Worm (Caenorhabditis elegans) whole organism, L4 larva: ENCODE data around the gene C06E1.9.
A peak's percentile ranks its signal among the peaks of the same experiment; 100 is the strongest.

Source experiments
- D1046.2 ChIP-seq: fragments of 200-800 bp; sonication (Bioruptor generic); IDR thresholded peaks from 2 replicates; pipeline ENCODE4 v1.3.6; 2022; ENCODE audit warnings: missing genetic modification characterization, missing compliant biosample characterization
- F37D6.2 ChIP-seq: sonication (generic microtip); optimal IDR thresholded peaks from 2 replicates; lab custom pipeline; 2016; ENCODE audit warnings: mild to moderate bottlenecking, missing genetic modification characterization, missing compliant biosample characterization
- F44E2.7 ChIP-seq: fragments of 200-800 bp; sonication (Bioruptor generic); IDR thresholded peaks from 2 replicates; pipeline ENCODE4 v2.1.2; 2022; ENCODE audit warnings: missing genetic modification characterization, missing compliant biosample characterization
- F49E8.2 ChIP-seq: sonication (generic microtip); optimal IDR thresholded peaks from 2 replicates; lab custom pipeline; 2016; ENCODE audit warnings: missing compliant biosample characterization, mild to moderate bottlenecking, missing genetic modification characterization, borderline replicate concordance
- T20F7.1 ChIP-seq: fragments of 200-800 bp; sonication (Bioruptor generic); optimal IDR thresholded peaks from 2 replicates; lab custom pipeline; 2018; ENCODE audit warnings: mild to moderate bottlenecking, missing genetic modification characterization, missing compliant biosample characterization
- Y5F2A.4 ChIP-seq: fragments of 200-800 bp; sonication (Bioruptor generic); optimal IDR thresholded peaks from 2 replicates; lab custom pipeline; 2018; ENCODE audit warnings: mild to moderate bottlenecking, missing genetic modification characterization, missing compliant biosample characterization
- ZK337.2 ChIP-seq: fragments of 200-800 bp; sonication (Bioruptor generic); IDR thresholded peaks from 2 replicates; pipeline ENCODE4 v1.3.6; 2022; ENCODE audit warnings: missing genetic modification reagents, missing genetic modification characterization, missing compliant biosample characterization
- ama-1 ChIP-seq: fragments of 150-350 bp; optimal IDR thresholded peaks from 2 replicates; lab custom pipeline; 2014; ENCODE audit warnings: inconsistent platforms, mixed read lengths
- arid-1 ChIP-seq: fragments of 200-800 bp; sonication (Bioruptor generic); conservative IDR thresholded peaks from 2 replicates; pipeline ENCODE4 v1.3.6; 2022; ENCODE audit warnings: missing genetic modification reagents, missing genetic modification characterization, missing compliant biosample characterization
- attf-4 ChIP-seq: sonication (generic microtip); optimal IDR thresholded peaks from 3 replicates; lab custom pipeline; 2017; ENCODE audit warnings: missing biosample characterization, missing genetic modification characterization
- daf-19 ChIP-seq: fragments of 200-800 bp; sonication (Bioruptor generic); conservative IDR thresholded peaks from 2 replicates; pipeline ENCODE4 v1.3.6; 2022; ENCODE audit warnings: missing genetic modification characterization, missing compliant biosample characterization
- dmd-6 ChIP-seq: fragments of 200-800 bp; sonication (Bioruptor generic); IDR thresholded peaks from 2 replicates; pipeline ENCODE4 v1.3.6; 2022; ENCODE audit warnings: missing genetic modification reagents, missing genetic modification characterization, missing compliant biosample characterization
- dpl-1 ChIP-seq: fragments of 150-350 bp; optimal IDR thresholded peaks from 2 replicates; lab custom pipeline; 2014; ENCODE audit warnings: missing biosample characterization, missing genetic modification reagents, missing genetic modification characterization
- duxl-1 ChIP-seq: sonication (generic microtip); optimal IDR thresholded peaks from 2 replicates; lab custom pipeline; 2016; ENCODE audit warnings: mild to moderate bottlenecking, missing genetic modification characterization, moderate library complexity, missing compliant biosample characterization; ENCODE audit not compliant: poor library complexity
- dve-1 ChIP-seq: sonication (generic microtip); optimal IDR thresholded peaks from 2 replicates; lab custom pipeline; 2017; ENCODE audit warnings: antibody characterized with exemption, mild to moderate bottlenecking, missing genetic modification characterization, missing compliant biosample characterization; ENCODE audit not compliant: insufficient read depth
- egl-27 ChIP-seq: sonication (generic microtip); optimal IDR thresholded peaks from 3 replicates; lab custom pipeline; 2017; ENCODE audit warnings: missing biosample characterization, missing genetic modification reagents, missing genetic modification characterization
- fkh-10 ChIP-seq: fragments of 150-350 bp; optimal IDR thresholded peaks from 2 replicates; lab custom pipeline; 2014; ENCODE audit warnings: missing biosample characterization, missing genetic modification reagents, missing genetic modification characterization
- gei-8 ChIP-seq: fragments of 200-800 bp; sonication (Bioruptor generic); optimal IDR thresholded peaks from 2 replicates; lab custom pipeline; 2018; ENCODE audit warnings: mild to moderate bottlenecking, missing genetic modification characterization, missing compliant biosample characterization
- hif-1 ChIP-seq, 2 experiments: sonication (generic microtip); optimal IDR thresholded peaks; 2 replicates each; lab custom pipeline; 2016 to 2017; ENCODE audit warnings: missing compliant biosample characterization in 2 of 2, missing genetic modification characterization in 2 of 2, missing genetic modification reagents in 2 of 2, missing genotype in 2 of 2, mild to moderate bottlenecking in 1 of 2
- hlh-11 ChIP-seq: fragments of 200-800 bp; sonication (Bioruptor generic); optimal IDR thresholded peaks from 2 replicates; lab custom pipeline; 2018; ENCODE audit warnings: mild to moderate bottlenecking, missing genetic modification characterization, missing compliant biosample characterization
- hlh-30 ChIP-seq: sonication (generic microtip); optimal IDR thresholded peaks from 2 replicates; lab custom pipeline; 2017; ENCODE audit warnings: antibody characterized with exemption, mild to moderate bottlenecking, missing genetic modification characterization, missing compliant biosample characterization; ENCODE audit not compliant: insufficient read depth
- lim-7 ChIP-seq: fragments of 200-800 bp; sonication (Bioruptor generic); IDR thresholded peaks from 2 replicates; pipeline ENCODE4 v1.3.6; 2022; ENCODE audit warnings: missing genetic modification characterization, missing compliant biosample characterization
- lin-1 ChIP-seq: fragments of 200-800 bp; sonication (Bioruptor generic); IDR thresholded peaks from 2 replicates; pipeline ENCODE4 v1.3.6; 2022; ENCODE audit warnings: missing genetic modification reagents, missing genetic modification characterization, missing compliant biosample characterization
- lin-15B ChIP-seq: fragments of 150-350 bp; sonication (generic microtip); optimal IDR thresholded peaks from 3 replicates; lab custom pipeline; 2014; ENCODE audit warnings: missing biosample characterization, missing genetic modification characterization
- lin-38 ChIP-seq: fragments of 200-800 bp; sonication (Bioruptor generic); IDR thresholded peaks from 2 replicates; pipeline ENCODE4 v1.3.6; 2022; ENCODE audit warnings: missing genetic modification reagents, missing genetic modification characterization, missing compliant biosample characterization
- lin-39 ChIP-seq: fragments of 150-350 bp; optimal IDR thresholded peaks from 2 replicates; lab custom pipeline; 2014; ENCODE audit warnings: missing biosample characterization, missing genetic modification reagents, missing genetic modification characterization
- lsy-2 ChIP-seq, 2 experiments: fragments of 150-350 bp in 1 of 2; sonication (generic microtip) in 1 of 2; optimal IDR thresholded peaks; 2 replicates each; lab custom pipeline; 2014 to 2017; ENCODE audit warnings: missing biosample characterization in 2 of 2, missing genetic modification characterization in 2 of 2
- mes-2 ChIP-seq: sonication (generic microtip); optimal IDR thresholded peaks from 2 replicates; lab custom pipeline; 2016; ENCODE audit warnings: missing genotype, mild to moderate bottlenecking, missing genetic modification characterization, missing compliant biosample characterization; ENCODE audit not compliant: poor library complexity, severe bottlenecking
- nhr-10 ChIP-seq: fragments of 150-350 bp; optimal IDR thresholded peaks from 2 replicates; lab custom pipeline; 2014; ENCODE audit warnings: missing biosample characterization, missing genetic modification characterization
- nhr-102 ChIP-seq: sonication (generic microtip); optimal IDR thresholded peaks from 2 replicates; lab custom pipeline; 2016; ENCODE audit warnings: mild to moderate bottlenecking, missing genetic modification characterization, moderate library complexity, missing compliant biosample characterization
- nhr-111 ChIP-seq: fragments of 200-800 bp; sonication (Bioruptor generic); optimal IDR thresholded peaks from 2 replicates; lab custom pipeline; 2018; ENCODE audit warnings: mild to moderate bottlenecking, missing genetic modification characterization, missing compliant biosample characterization
- nhr-237 ChIP-seq: sonication (generic microtip); optimal IDR thresholded peaks from 2 replicates; lab custom pipeline; 2017; ENCODE audit warnings: missing biosample characterization, missing genetic modification characterization
- nhr-28 ChIP-seq: fragments of 150-350 bp; optimal IDR thresholded peaks from 2 replicates; lab custom pipeline; 2014; ENCODE audit warnings: missing biosample characterization, missing genetic modification characterization
- nhr-41 ChIP-seq: fragments of 200-800 bp; sonication (Bioruptor generic); IDR thresholded peaks from 2 replicates; pipeline ENCODE4 v1.3.6; 2022; ENCODE audit warnings: missing genetic modification reagents, missing genetic modification characterization, missing compliant biosample characterization
- nhr-42 ChIP-seq: fragments of 200-800 bp; sonication (Bioruptor generic); IDR thresholded peaks from 2 replicates; pipeline ENCODE4 v1.3.6; 2022; ENCODE audit warnings: missing genetic modification characterization, missing compliant biosample characterization
- php-3 ChIP-seq: fragments of 200-800 bp; sonication (Bioruptor generic); IDR thresholded peaks from 2 replicates; pipeline ENCODE4 v1.3.6; 2022; ENCODE audit warnings: missing genetic modification reagents, missing genetic modification characterization, missing compliant biosample characterization
- pqm-1 ChIP-seq: sonication (generic microtip); optimal IDR thresholded peaks from 2 replicates; lab custom pipeline; 2017; ENCODE audit warnings: missing biosample characterization, missing genetic modification characterization
- rbr-2 ChIP-seq: sonication (generic microtip); optimal IDR thresholded peaks from 2 replicates; lab custom pipeline; 2016; ENCODE audit warnings: missing genotype, missing genetic modification characterization, missing compliant biosample characterization
- saeg-2 ChIP-seq: fragments of 200-800 bp; sonication (Bioruptor generic); IDR thresholded peaks from 2 replicates; pipeline ENCODE4 v1.3.6; 2022; ENCODE audit warnings: missing genetic modification reagents, missing genetic modification characterization, missing compliant biosample characterization
- snpc-1.2 ChIP-seq: fragments of 200-800 bp; sonication (Bioruptor generic); IDR thresholded peaks from 2 replicates; pipeline ENCODE4 v1.3.6; 2022; ENCODE audit warnings: missing genetic modification reagents, missing genetic modification characterization, missing compliant biosample characterization
- spr-1 ChIP-seq: sonication (generic microtip); optimal IDR thresholded peaks from 2 replicates; lab custom pipeline; 2016; ENCODE audit warnings: mild to moderate bottlenecking, missing genetic modification characterization, missing compliant biosample characterization
- tra-1 ChIP-seq: fragments of 200-800 bp; sonication (Bioruptor generic); IDR thresholded peaks from 2 replicates; pipeline ENCODE4 v1.3.6; 2022; ENCODE audit warnings: missing genetic modification reagents, missing genetic modification characterization, missing compliant biosample characterization
- unc-62 ChIP-seq, 3 experiments: fragments of 150-350 bp in 1 of 3; sonication (generic microtip); optimal IDR thresholded peaks in 2 of 3; peaks in 1 of 3; 1 replicate in 1 of 3; 2 replicates in 2 of 3; lab custom pipeline; 2014 to 2017; ENCODE audit warnings: missing biosample characterization in 3 of 3, missing genetic modification characterization in 3 of 3, missing genetic modification reagents in 3 of 3, missing genotype in 1 of 3
- zfp-3 ChIP-seq: fragments of 200-800 bp; sonication (Bioruptor generic); conservative IDR thresholded peaks from 2 replicates; pipeline ENCODE4 v1.3.6; 2022; ENCODE audit warnings: missing genetic modification reagents, missing genetic modification characterization, missing compliant biosample characterization
- zip-11 ChIP-seq: fragments of 200-800 bp; sonication (Bioruptor generic); IDR thresholded peaks from 2 replicates; pipeline ENCODE4 v1.3.6; 2022; ENCODE audit warnings: missing genetic modification characterization, missing compliant biosample characterization
- zip-2 ChIP-seq: fragments of 150-350 bp; optimal IDR thresholded peaks from 2 replicates; lab custom pipeline; 2014; ENCODE audit warnings: missing biosample characterization, missing genetic modification characterization
- ztf-11 ChIP-seq: fragments of 150-350 bp; optimal IDR thresholded peaks from 2 replicates; lab custom pipeline; 2014; ENCODE audit warnings: missing biosample characterization, missing genetic modification characterization
- ztf-7 ChIP-seq: fragments of 150-350 bp; optimal IDR thresholded peaks from 2 replicates; lab custom pipeline; 2014; ENCODE audit warnings: missing biosample characterization, missing genetic modification characterization

The C06E1.9 gene

DNA sequence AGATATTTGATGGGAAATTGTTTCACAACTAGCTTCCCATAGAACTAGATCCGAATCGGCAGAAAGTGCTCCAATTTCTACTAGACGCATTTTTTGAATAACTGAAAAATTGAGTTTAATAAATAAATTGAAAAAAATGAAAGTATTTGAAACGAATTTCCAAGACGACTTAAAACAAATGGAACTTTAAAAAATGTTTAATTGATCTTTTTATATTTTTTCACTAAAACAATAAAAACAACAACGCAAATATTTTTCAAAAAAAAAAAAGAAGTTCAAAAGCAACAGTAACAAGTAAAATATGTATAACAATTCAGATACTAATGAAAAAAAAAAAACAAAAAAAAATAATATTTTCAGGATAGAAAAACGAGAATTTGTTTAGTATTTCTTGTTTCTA is at the start of gene C06E1.9:
C06E1.9 (minus strand) TSS at position 101 of the 400 bp plus-strand sequence.
- no peak for TF ChIP-seq nhr-237
- TF ChIP-seq rbr-2 (tag; lab: Kevin White, UChicago), result no peak
- no peak for TF ChIP-seq lsy-2 (tag; optimal IDR thresholded peaks at IDR 0.05; lab: Kevin White, UChicago)
- TF ChIP-seq hlh-30 (tag; lab: Kevin White, UChicago), result no peak
- no peak for TF ChIP-seq ZK337.2
- no peak for TF ChIP-seq F37D6.2
- no peak for TF ChIP-seq php-3 (GFP tag; lab: Robert Waterston, UW)
- TF ChIP-seq saeg-2 (GFP tag; lab: Robert Waterston, UW), result no peak

DNA sequence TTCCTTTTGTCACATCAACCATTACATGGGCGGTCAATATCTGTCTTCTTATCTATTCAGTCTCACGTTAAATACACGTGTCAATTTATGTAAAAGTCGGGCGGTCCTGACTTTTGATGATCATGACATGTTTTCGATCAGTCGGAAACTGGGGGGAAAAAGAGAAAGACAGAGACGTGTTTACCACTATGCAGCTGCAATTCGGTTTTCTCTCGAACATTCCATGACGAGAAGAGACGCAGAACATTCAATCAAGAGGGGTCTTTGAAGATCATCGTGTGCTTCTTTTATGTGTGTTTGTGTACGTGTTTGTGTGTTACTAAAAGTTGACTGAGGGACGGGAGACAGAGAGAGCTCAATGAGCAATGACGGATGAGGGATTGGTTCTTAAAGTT is 48.8 kb upstream of the C06E1.9 start:
- TF ChIP-seq hlh-11 (tag; lab: Kevin White, UChicago) (peak; percentile 99), arid-1 (0 out of 2 replicates have a peak, but pooled peaks have one; percentile 36), Y5F2A.4 (no peak), lin-15B (tag; lab: Kevin White, UChicago) (no peak), mes-2 (tag; lab: Kevin White, UChicago) (no peak), F49E8.2 (no peak), ztf-11 (tag; lab: Kevin White, UChicago) (no peak), spr-1 (tag; lab: Kevin White, UChicago) (peak; percentile 72), zip-2 (tag; lab: Kevin White, UChicago) (peak; percentile 71), snpc-1.2 (GFP tag; lab: Robert Waterston, UW) (no peak), nhr-42 (GFP tag; lab: Robert Waterston, UW) (peak; percentile 60; the same call in 1 of the 2 replicates), egl-27 (tag; lab: Kevin White, UChicago) (peak; percentile 68), nhr-10 (peak; percentile 80), gei-8 (peak; percentile 84), hlh-30 (tag; lab: Kevin White, UChicago) (peak; percentile 96), dpl-1 (GFP tag; lab: Kevin White, UChicago) (peak; percentile 58), ztf-7 (tag; lab: Kevin White, UChicago) (peak; percentile 72), lin-39 (tag; lab: Kevin White, UChicago) (no peak), lim-7 (0 out of 2 replicates have a peak, but pooled peaks have one; percentile 6), D1046.2 (no peak), lin-38 (peak; percentile 49), attf-4 (tag; lab: Kevin White, UChicago) (no peak), saeg-2 (GFP tag; lab: Robert Waterston, UW) (peak; percentile 64; the same call in 1 of the 2 replicates), dve-1 (tag; lab: Kevin White, UChicago) (peak; percentile 96), nhr-28 (tag; lab: Kevin White, UChicago) (peak; percentile 89), lin-1 (GFP tag; lab: Robert Waterston, UW) (peak; percentile 89), ama-1 (lab: Kevin White, UChicago) (peak; percentile 79), zip-11 (GFP tag; lab: Robert Waterston, UW) (no peak), pqm-1 (tag; lab: Kevin White, UChicago) (peak; percentile 15), hif-1 (tag; optimal IDR thresholded peaks at IDR 0.05; lab: Kevin White, UChicago) (peak; percentile 88 to 90), fkh-10 (no peak), daf-19 (GFP tag; lab: Robert Waterston, UW) (no peak), lsy-2 (tag; optimal IDR thresholded peaks at IDR 0.05; lab: Kevin White, UChicago) (peak; percentile 74 to 87), dmd-6 (GFP tag; lab: Robert Waterston, UW) (peak; percentile 93), tra-1 (GFP tag; lab: Robert Waterston, UW) (peak; percentile 96), nhr-102 (tag; lab: Kevin White, UChicago) (peak; percentile 94), F44E2.7 (GFP tag; lab: Robert Waterston, UW) (no peak), T20F7.1 (peak; percentile 82), unc-62 (GFP tag; optimal IDR thresholded peaks at IDR 0.05 in 1 of 2; lab: Kevin White, UChicago) (peak; percentile 45 to 99), unc-62 (tag; optimal IDR thresholded peaks at IDR 0.05; lab: Kevin White, UChicago) (peak; percentile 31), nhr-41 (GFP tag; lab: Robert Waterston, UW) (no peak), nhr-111 (GFP tag; lab: Kevin White, UChicago) (no peak), zfp-3 (GFP tag; lab: Robert Waterston, UW) (0 out of 2 replicates have a peak, but pooled peaks have one; percentile 70), duxl-1 (tag; lab: Kevin White, UChicago) (no peak)
